Fruit fly (Drosophila melanogaster) whole organism, embryonic: Measurements from ENCODE around the gene CG9426.

ENCODE experiments used
- Ada2b ChIP-seq: fragments of 200-800 bp; sonication (Bioruptor generic); IDR thresholded peaks from 2 replicates; pipeline ENCODE4 v1.3.6; 2022; ENCODE audit warnings: missing biosample characterization, missing genetic modification characterization
- Adf1 ChIP-seq: fragments of 200-800 bp; sonication (Bioruptor generic); IDR thresholded peaks from 2 replicates; pipeline ENCODE4 v1.3.6; 2022; ENCODE audit warnings: missing biosample characterization, missing genetic modification characterization
- Awh ChIP-seq: fragments of 200-800 bp; sonication (Bioruptor generic); IDR thresholded peaks from 2 replicates; pipeline ENCODE4, ENCODE4 v1.3.6; 2022; ENCODE audit warnings: missing biosample characterization, missing genetic modification characterization
- CG10209 ChIP-seq: fragments of 200-800 bp; sonication (Bioruptor generic); optimal IDR thresholded peaks from 3 replicates; lab custom pipeline; 2017; ENCODE audit warnings: missing biosample characterization, mild to moderate bottlenecking, missing genetic modification characterization, missing genetic modification reagents
- CG10543 ChIP-seq: fragments of 200-800 bp; sonication (Bioruptor generic); optimal IDR thresholded peaks from 3 replicates; lab custom pipeline; 2017; ENCODE audit warnings: missing biosample characterization, mild to moderate bottlenecking, missing genetic modification characterization, moderate library complexity
- CG11093 ChIP-seq: fragments of 200-800 bp; sonication (Bioruptor generic); IDR thresholded peaks from 3 replicates; pipeline ENCODE4 v1.3.6; 2022; ENCODE audit warnings: missing biosample characterization, missing genetic modification characterization
- CG11723 ChIP-seq: fragments of 200-800 bp; sonication (Bioruptor generic); optimal IDR thresholded peaks from 2 replicates; lab custom pipeline; 2017; ENCODE audit warnings: missing biosample characterization, mild to moderate bottlenecking, missing genetic modification characterization
- CG12104 ChIP-seq: fragments of 200-800 bp; sonication (Bioruptor generic); optimal IDR thresholded peaks from 3 replicates; lab custom pipeline; 2016; ENCODE audit warnings: missing biosample characterization, missing genetic modification characterization
- CG1233 ChIP-seq: fragments of 200-800 bp; sonication (Bioruptor generic); optimal IDR thresholded peaks from 4 replicates; lab custom pipeline; 2018; ENCODE audit warnings: missing biosample characterization, mild to moderate bottlenecking, missing genetic modification characterization
- CG16779 ChIP-seq: fragments of 200-800 bp; sonication (Bioruptor generic); IDR thresholded peaks from 2 replicates; pipeline ENCODE4 v1.3.6; 2022; ENCODE audit warnings: missing biosample characterization, missing genetic modification characterization
- CG16863 ChIP-seq: fragments of 200-800 bp; sonication (Bioruptor generic); optimal IDR thresholded peaks from 3 replicates; lab custom pipeline; 2016; ENCODE audit warnings: missing biosample characterization, missing genetic modification characterization
- CG17385 ChIP-seq: fragments of 200-800 bp; sonication (Bioruptor generic); optimal IDR thresholded peaks from 3 replicates; lab custom pipeline; 2018; ENCODE audit warnings: missing biosample characterization, mild to moderate bottlenecking, missing genetic modification characterization
- CG1832 ChIP-seq: fragments of 200-800 bp; sonication (Bioruptor generic); optimal IDR thresholded peaks from 2 replicates; lab custom pipeline; 2017; ENCODE audit warnings: missing biosample characterization, mild to moderate bottlenecking, missing genetic modification characterization, inconsistent platforms
- CG18764 ChIP-seq: fragments of 200-800 bp; sonication (Bioruptor generic); optimal IDR thresholded peaks from 3 replicates; lab custom pipeline; 2016; ENCODE audit warnings: missing biosample characterization, missing genetic modification characterization
- CG30403 ChIP-seq: fragments of 200-800 bp; sonication (Bioruptor generic); optimal IDR thresholded peaks from 3 replicates; lab custom pipeline; 2016; ENCODE audit warnings: missing biosample characterization, missing genetic modification characterization
- CG32532 ChIP-seq: fragments of 200-800 bp; sonication (Bioruptor generic); IDR thresholded peaks from 2 replicates; pipeline ENCODE4 v1.3.6; 2022; ENCODE audit warnings: missing biosample characterization, missing genetic modification characterization
- CG34376 ChIP-seq: fragments of 200-800 bp; sonication (Bioruptor generic); optimal IDR thresholded peaks from 2 replicates; lab custom pipeline; 2018; ENCODE audit warnings: missing biosample characterization, mild to moderate bottlenecking, missing genetic modification characterization
- CG3838 ChIP-seq: fragments of 200-800 bp; sonication (Bioruptor generic); optimal IDR thresholded peaks from 3 replicates; lab custom pipeline; 2016; ENCODE audit warnings: missing biosample characterization, missing genetic modification characterization
- CG4328 ChIP-seq: fragments of 200-800 bp; sonication (Bioruptor generic); optimal IDR thresholded peaks from 3 replicates; lab custom pipeline; 2017; ENCODE audit warnings: missing biosample characterization, missing genetic modification reagents, missing genetic modification characterization
- CG6254 ChIP-seq: fragments of 200-800 bp; sonication (Bioruptor generic); optimal IDR thresholded peaks from 3 replicates; lab custom pipeline; 2017; ENCODE audit warnings: mild to moderate bottlenecking, missing biosample characterization, missing genetic modification reagents, missing genetic modification characterization
- CG6272 ChIP-seq: fragments of 200-800 bp; sonication (Bioruptor generic); IDR thresholded peaks from 2 replicates; pipeline ENCODE4 v1.3.6; 2022; ENCODE audit warnings: missing biosample characterization, missing genetic modification characterization
- CG7745 ChIP-seq: fragments of 200-800 bp; sonication (Bioruptor generic); optimal IDR thresholded peaks from 2 replicates; lab custom pipeline; 2018; ENCODE audit warnings: missing biosample characterization, mild to moderate bottlenecking, missing genetic modification characterization, moderate library complexity
- CG8765 ChIP-seq: fragments of 200-800 bp; sonication (Bioruptor generic); IDR thresholded peaks from 2 replicates; pipeline ENCODE4 v1.3.6; 2022; ENCODE audit warnings: missing biosample characterization, missing genetic modification characterization
- D ChIP-seq, 2 experiments: fragments of 200-800 bp in 1 of 2; fragments of >200 bp in 1 of 2; sonication (Bioruptor generic) in 1 of 2; optimal IDR thresholded peaks; 2 replicates in 1 of 2; 3 replicates in 1 of 2; lab custom pipeline; 2017; ENCODE audit warnings: mild to moderate bottlenecking in 1 of 2, missing biosample characterization in 1 of 2, missing genetic modification characterization in 1 of 2, missing genetic modification reagents in 1 of 2
- Dip2 ChIP-seq: fragments of 200-800 bp; sonication (Bioruptor generic); IDR thresholded peaks from 2 replicates; pipeline ENCODE4 v1.3.6; 2022; ENCODE audit warnings: missing biosample characterization, missing genetic modification characterization
- Dip3 ChIP-seq: fragments of 200-800 bp; sonication (Bioruptor generic); optimal IDR thresholded peaks from 3 replicates; lab custom pipeline; 2016; ENCODE audit warnings: missing biosample characterization, missing genetic modification characterization
- Dll ChIP-seq: fragments of 200-800 bp; sonication (Bioruptor generic); IDR thresholded peaks from 4 replicates; pipeline ENCODE4 v1.3.6; 2022; ENCODE audit warnings: missing biosample characterization, missing genetic modification characterization; ENCODE audit not compliant: partially characterized antibody
- Fer1 ChIP-seq: fragments of 200-800 bp; sonication (Bioruptor generic); optimal IDR thresholded peaks from 2 replicates; lab custom pipeline; 2017; ENCODE audit warnings: missing biosample characterization, mild to moderate bottlenecking, missing genetic modification characterization
- Fer3 ChIP-seq: fragments of 200-800 bp; sonication (Bioruptor generic); optimal IDR thresholded peaks from 2 replicates; lab custom pipeline; 2018; ENCODE audit warnings: missing biosample characterization, mild to moderate bottlenecking, missing genetic modification characterization, moderate library complexity
- Hr78 ChIP-seq, 2 experiments: fragments of 200-800 bp in 1 of 2; fragments of >200 bp in 1 of 2; sonication (Bioruptor generic) in 1 of 2; optimal IDR thresholded peaks; 2 replicates each; lab custom pipeline; 2017 to 2019; ENCODE audit warnings: missing biosample characterization in 2 of 2, missing genetic modification characterization in 2 of 2, mild to moderate bottlenecking in 1 of 2, moderate library complexity in 1 of 2
- Mes4 ChIP-seq: fragments of 200-800 bp; sonication (Bioruptor generic); optimal IDR thresholded peaks from 2 replicates; lab custom pipeline; 2016; ENCODE audit warnings: missing biosample characterization, missing genetic modification characterization
- Nf-YA ChIP-seq: fragments of 200-800 bp; sonication (Bioruptor generic); IDR thresholded peaks from 2 replicates; pipeline ENCODE4 v1.3.6; 2022; ENCODE audit warnings: missing biosample characterization, missing genetic modification characterization
- Pdp1 ChIP-seq, 2 experiments: fragments of 200-800 bp; sonication (Bioruptor generic); optimal IDR thresholded peaks; 3 replicates each; lab custom pipeline; 2016; ENCODE audit warnings: missing biosample characterization in 2 of 2, missing genetic modification characterization in 2 of 2, mild to moderate bottlenecking in 1 of 2, moderate library complexity in 1 of 2
- TFAM ChIP-seq: fragments of 200-800 bp; sonication (Bioruptor generic); optimal IDR thresholded peaks from 2 replicates; lab custom pipeline; 2017; ENCODE audit warnings: missing biosample characterization, missing genetic modification characterization, inconsistent platforms
- bsh ChIP-seq, 2 experiments: fragments of 200-800 bp; sonication (Bioruptor generic); optimal IDR thresholded peaks; 2 replicates each; lab custom pipeline; 2017 to 2018; ENCODE audit warnings: mild to moderate bottlenecking in 2 of 2, missing biosample characterization in 2 of 2, missing genetic modification characterization in 2 of 2, moderate library complexity in 1 of 2
- cas ChIP-seq: fragments of 200-800 bp; sonication (Bioruptor generic); IDR thresholded peaks from 2 replicates; pipeline ENCODE4 v1.3.6; 2022; ENCODE audit warnings: missing biosample characterization, missing genetic modification characterization
- dpn ChIP-seq, 2 experiments: fragments of 200-800 bp; sonication (Bioruptor generic); optimal IDR thresholded peaks; 3 replicates each; lab custom pipeline; 2016; ENCODE audit warnings: missing biosample characterization in 2 of 2, missing genetic modification characterization in 2 of 2
- gce ChIP-seq: fragments of 200-800 bp; sonication (Bioruptor generic); IDR thresholded peaks from 3 replicates; pipeline ENCODE4 v1.3.6; 2022; ENCODE audit warnings: missing biosample characterization, missing genetic modification characterization
- insv ChIP-seq, 2 experiments: fragments of 200-800 bp; sonication (Bioruptor generic); optimal IDR thresholded peaks; 3 replicates each; lab custom pipeline; 2016 to 2018; ENCODE audit warnings: missing biosample characterization in 2 of 2, missing genetic modification characterization in 2 of 2
- lov ChIP-seq, 2 experiments: fragments of 200-800 bp in 1 of 2; fragments of >200 bp in 1 of 2; sonication (Bioruptor generic) in 1 of 2; IDR thresholded peaks in 1 of 2; optimal IDR thresholded peaks in 1 of 2; 2 replicates in 1 of 2; 3 replicates in 1 of 2; pipeline versions ENCODE4 v1.3.6 to Lab custom; 2017 to 2022; ENCODE audit warnings: missing biosample characterization in 1 of 2, missing genetic modification characterization in 1 of 2
- maf-S ChIP-seq: fragments of 200-800 bp; sonication (Bioruptor generic); optimal IDR thresholded peaks from 2 replicates; lab custom pipeline; 2016; ENCODE audit warnings: missing biosample characterization, missing genetic modification characterization
- nerfin-2 ChIP-seq: fragments of 200-800 bp; sonication (Bioruptor generic); IDR thresholded peaks from 2 replicates; pipeline ENCODE4 v1.3.6; 2022; ENCODE audit warnings: missing biosample characterization, missing genetic modification characterization; ENCODE audit not compliant: partially characterized antibody
- rib ChIP-seq: fragments of 200-800 bp; sonication (Bioruptor generic); IDR thresholded peaks from 2 replicates; pipeline ENCODE4 v1.3.6; 2022; ENCODE audit warnings: missing biosample characterization, missing genetic modification characterization
- sd ChIP-seq: fragments of 200-800 bp; sonication (Bioruptor generic); optimal IDR thresholded peaks from 3 replicates; lab custom pipeline; 2018; ENCODE audit warnings: missing biosample characterization, mild to moderate bottlenecking, missing genetic modification characterization, moderate library complexity
- slbo ChIP-seq: fragments of 200-800 bp; sonication (Bioruptor generic); IDR thresholded peaks from 2 replicates; pipeline ENCODE4 v1.3.6; 2022; ENCODE audit warnings: missing biosample characterization, missing genetic modification characterization
- tap ChIP-seq: fragments of 200-800 bp; optimal IDR thresholded peaks from 3 replicates; lab custom pipeline; 2019; ENCODE audit warnings: missing biosample characterization, mild to moderate bottlenecking, missing genetic modification characterization, moderate library complexity
- tna ChIP-seq: fragments of 200-800 bp; sonication (Bioruptor generic); IDR thresholded peaks from 2 replicates; pipeline ENCODE4 v1.3.6; 2022; ENCODE audit warnings: missing biosample characterization, missing genetic modification characterization; ENCODE audit not compliant: partially characterized antibody
- usp ChIP-seq: fragments of >200 bp; optimal IDR thresholded peaks from 2 replicates; lab custom pipeline; 2017; ENCODE audit warnings: missing biosample characterization, missing genetic modification characterization
- wor ChIP-seq: fragments of 200-800 bp; sonication (Bioruptor generic); IDR thresholded peaks from 2 replicates; pipeline ENCODE4 v1.3.6; 2022; ENCODE audit warnings: missing biosample characterization, missing genetic modification characterization
- z ChIP-seq: fragments of 200-800 bp; sonication (Bioruptor generic); IDR thresholded peaks from 3 replicates; pipeline ENCODE4 v1.3.6; 2022; ENCODE audit warnings: missing biosample characterization, missing genetic modification characterization

Gene CG9426

DNA sequence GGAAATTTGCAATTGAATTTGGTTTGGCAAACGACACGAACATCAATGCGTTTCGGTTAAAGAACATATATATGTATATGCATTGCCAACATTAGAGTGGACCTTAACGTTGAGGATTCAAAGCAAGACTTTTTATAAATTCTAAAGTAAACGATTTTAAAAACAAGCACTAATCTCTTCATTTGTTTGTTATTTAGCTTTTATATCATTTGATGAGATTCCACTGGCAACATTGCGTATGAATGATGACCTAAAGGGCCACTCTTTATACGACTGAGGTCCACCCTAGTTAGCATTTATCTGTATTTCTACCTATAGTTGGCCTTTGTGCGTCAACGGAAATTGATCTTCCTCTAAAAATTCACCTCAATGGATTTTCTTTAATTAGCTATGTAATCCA lies 39.0 kb upstream of the CG9426 start (continued):
- TF ChIP-seq CG32532 (GFP tag; lab: Robert Waterston, UW), result peak; percentile 40; the same call in 1 of the 2 replicates
- peak; percentile 3 for TF ChIP-seq CG6254 (GFP tag; lab: Kevin White, UChicago)
- no peak for TF ChIP-seq CG30403 (GFP tag; lab: Kevin White, UChicago)
- no peak for TF ChIP-seq CG8765 (GFP tag; lab: Robert Waterston, UW)
- peak; percentile 23; the same call in 1 of the 2 replicates for TF ChIP-seq Ada2b (GFP tag; lab: Robert Waterston, UW)
- TF ChIP-seq CG11093 (GFP tag; lab: Robert Waterston, UW), result no peak
- no peak for TF ChIP-seq lov (optimal IDR thresholded peaks at IDR 0.05; lab: Kevin White, UChicago)
- no peak for TF ChIP-seq lov (GFP tag; IDR thresholded peaks at IDR 0.05; lab: Robert Waterston, UW)
- TF ChIP-seq cas (GFP tag; lab: Robert Waterston, UW), result no peak
- TF ChIP-seq TFAM, result no peak
- no peak for TF ChIP-seq Fer3 (tag; lab: Kevin White, UChicago)
- TF ChIP-seq slbo (GFP tag; lab: Robert Waterston, UW), result no peak
- TF ChIP-seq CG1233 (GFP tag; lab: Kevin White, UChicago), result no peak
- no peak for TF ChIP-seq CG18764 (GFP tag; lab: Kevin White, UChicago)
- TF ChIP-seq CG12104, result no peak
- no peak for TF ChIP-seq CG10209 (GFP tag; lab: Kevin White, UChicago)
- no peak for TF ChIP-seq sd (tag; lab: Kevin White, UChicago)
- no peak for TF ChIP-seq z (GFP tag; lab: Robert Waterston, UW)
- TF ChIP-seq dpn (GFP tag; optimal IDR thresholded peaks at IDR 0.05; lab: Kevin White, UChicago), result peak in 1 of 2 experiments; percentile 12
- TF ChIP-seq CG10543 (GFP tag; lab: Kevin White, UChicago), result no peak
- no peak for TF ChIP-seq Hr78 (GFP tag; optimal IDR thresholded peaks at IDR 0.05; lab: Kevin White, UChicago)
- TF ChIP-seq Dip2 (GFP tag; lab: Robert Waterston, UW), result no peak
- TF ChIP-seq gce (GFP tag; lab: Robert Waterston, UW), result no peak
- no peak for TF ChIP-seq CG16779 (GFP tag; lab: Robert Waterston, UW)
- no peak for TF ChIP-seq Nf-YA
- no peak for TF ChIP-seq CG11723 (GFP tag; lab: Kevin White, UChicago)
- TF ChIP-seq Mes4 (GFP tag; lab: Kevin White, UChicago), result no peak
- no peak for TF ChIP-seq tna (GFP tag; lab: Robert Waterston, UW)
- no peak for TF ChIP-seq nerfin-2 (GFP tag; lab: Robert Waterston, UW)
- no peak for TF ChIP-seq CG4328
- no peak for TF ChIP-seq CG1832 (GFP tag; lab: Kevin White, UChicago)
- TF ChIP-seq maf-S (GFP tag; lab: Kevin White, UChicago), result no peak
- TF ChIP-seq insv (GFP tag; optimal IDR thresholded peaks at IDR 0.05; lab: Kevin White, UChicago), result no peak
- TF ChIP-seq Dip3 (GFP tag; lab: Kevin White, UChicago), result no peak
- TF ChIP-seq tap, result peak; percentile 43
- TF ChIP-seq bsh (GFP tag; optimal IDR thresholded peaks at IDR 0.05; lab: Kevin White, UChicago), result peak in 1 of 2 experiments; percentile 52
- TF ChIP-seq CG3838 (GFP tag; lab: Kevin White, UChicago), result no peak
- TF ChIP-seq usp (GFP tag; lab: Kevin White, UChicago), result no peak
- TF ChIP-seq Fer1 (GFP tag; lab: Kevin White, UChicago), result no peak
- TF ChIP-seq Adf1 (GFP tag; lab: Robert Waterston, UW), result no peak
- TF ChIP-seq D (optimal IDR thresholded peaks at IDR 0.05; lab: Kevin White, UChicago), result no peak
- TF ChIP-seq D (GFP tag; optimal IDR thresholded peaks at IDR 0.05; lab: Kevin White, UChicago), result no peak
- no peak for TF ChIP-seq CG7745
- TF ChIP-seq Awh, result no peak
- TF ChIP-seq CG34376 (GFP tag; lab: Kevin White, UChicago), result no peak
- no peak for TF ChIP-seq CG16863
- no peak for TF ChIP-seq rib (GFP tag; lab: Robert Waterston, UW)
- TF ChIP-seq Pdp1 (GFP tag; optimal IDR thresholded peaks at IDR 0.05; lab: Kevin White, UChicago), result no peak
- no peak for TF ChIP-seq wor
- no peak for TF ChIP-seq Dll (GFP tag; lab: Robert Waterston, UW)
- TF ChIP-seq CG6272 (GFP tag; lab: Robert Waterston, UW), result no peak
- TF ChIP-seq CG17385, result no peak
